Fruit fly (Drosophila melanogaster) whole organism, embryonic: ENCODE data around the gene Cpr30B.

Source experiments
- CG10209 ChIP-seq: fragments of 200-800 bp; sonication (Bioruptor generic); optimal IDR thresholded peaks from 3 replicates; lab custom pipeline; 2017; ENCODE audit warnings: missing biosample characterization, mild to moderate bottlenecking, missing genetic modification characterization, missing genetic modification reagents
- CG11398 ChIP-seq: fragments of 200-800 bp; sonication (Bioruptor generic); optimal IDR thresholded peaks from 2 replicates; lab custom pipeline; 2016; ENCODE audit warnings: missing biosample characterization, missing genetic modification characterization
- CG12155 ChIP-seq: fragments of 200-800 bp; sonication (Bioruptor generic); optimal IDR thresholded peaks from 3 replicates; lab custom pipeline; 2016; ENCODE audit warnings: missing biosample characterization, missing genetic modification characterization
- CG13624 ChIP-seq: fragments of 200-800 bp; sonication (Bioruptor generic); optimal IDR thresholded peaks from 2 replicates; lab custom pipeline; 2016; ENCODE audit warnings: missing biosample characterization, missing genetic modification characterization
- CG1602 ChIP-seq: fragments of 200-800 bp; sonication (Bioruptor generic); optimal IDR thresholded peaks from 3 replicates; lab custom pipeline; 2016; ENCODE audit warnings: missing biosample characterization, missing genetic modification characterization
- CG17359 ChIP-seq: fragments of 200-800 bp; sonication (Bioruptor generic); optimal IDR thresholded peaks from 3 replicates; lab custom pipeline; 2018; ENCODE audit warnings: missing biosample characterization, mild to moderate bottlenecking, missing genetic modification characterization, moderate library complexity
- CG17361 ChIP-seq: fragments of 200-800 bp; sonication (Bioruptor generic); IDR thresholded peaks from 3 replicates; pipeline ENCODE4 v1.3.6; 2022; ENCODE audit warnings: missing biosample characterization, missing genetic modification characterization
- CG30431 ChIP-seq: fragments of 200-800 bp; sonication (Bioruptor generic); optimal IDR thresholded peaks from 2 replicates; lab custom pipeline; 2017; ENCODE audit warnings: missing biosample characterization, missing genetic modification characterization
- CG32772 ChIP-seq: fragments of 200-800 bp; sonication (Bioruptor generic); IDR thresholded peaks from 2 replicates; pipeline ENCODE4 v1.3.6; 2022; ENCODE audit warnings: missing biosample characterization, missing genetic modification characterization
- CG33557 ChIP-seq: fragments of 200-800 bp; sonication (Bioruptor generic); optimal IDR thresholded peaks from 2 replicates; lab custom pipeline; 2019; ENCODE audit warnings: missing biosample characterization, mild to moderate bottlenecking, missing genetic modification characterization, moderate library complexity
- CG34224 ChIP-seq: fragments of 200-800 bp; sonication (Bioruptor generic); IDR thresholded peaks from 3 replicates; pipeline ENCODE4 v1.3.6; 2022; ENCODE audit warnings: missing biosample characterization, missing genetic modification characterization; ENCODE audit not compliant: partially characterized antibody
- CG3847 ChIP-seq: fragments of 200-800 bp; sonication (Bioruptor generic); IDR thresholded peaks from 2 replicates; pipeline ENCODE4 v1.3.6; 2022; ENCODE audit warnings: missing biosample characterization, missing genetic modification characterization
- CG42726 ChIP-seq: fragments of 200-800 bp; sonication (Bioruptor generic); IDR thresholded peaks from 2 replicates; pipeline ENCODE4 v1.3.6; 2022; ENCODE audit warnings: missing biosample characterization, missing genetic modification characterization; ENCODE audit not compliant: partially characterized antibody
- CG6254 ChIP-seq: fragments of 200-800 bp; sonication (Bioruptor generic); optimal IDR thresholded peaks from 3 replicates; lab custom pipeline; 2017; ENCODE audit warnings: mild to moderate bottlenecking, missing biosample characterization, missing genetic modification reagents, missing genetic modification characterization
- CG7786 ChIP-seq: fragments of 200-800 bp; sonication (Bioruptor generic); optimal IDR thresholded peaks from 2 replicates; lab custom pipeline; 2016; ENCODE audit warnings: missing biosample characterization, missing genetic modification characterization
- CG9797 ChIP-seq: fragments of 200-800 bp; sonication (Bioruptor generic); optimal IDR thresholded peaks from 3 replicates; lab custom pipeline; 2018; ENCODE audit warnings: missing biosample characterization, mild to moderate bottlenecking, missing genetic modification characterization
- D ChIP-seq, 2 experiments: fragments of 200-800 bp in 1 of 2; fragments of >200 bp in 1 of 2; sonication (Bioruptor generic) in 1 of 2; optimal IDR thresholded peaks; 2 replicates in 1 of 2; 3 replicates in 1 of 2; lab custom pipeline; 2017; ENCODE audit warnings: mild to moderate bottlenecking in 1 of 2, missing biosample characterization in 1 of 2, missing genetic modification characterization in 1 of 2, missing genetic modification reagents in 1 of 2
- Eip74EF ChIP-seq, 2 experiments: fragments of 200-800 bp in 1 of 2; fragments of >200 bp in 1 of 2; sonication (Bioruptor generic) in 1 of 2; optimal IDR thresholded peaks; 2 replicates each; lab custom pipeline; 2017 to 2019; ENCODE audit warnings: missing biosample characterization in 2 of 2, missing genetic modification characterization in 2 of 2, mild to moderate bottlenecking in 1 of 2, moderate library complexity in 1 of 2
- Fer2 ChIP-seq: fragments of 200-800 bp; sonication (Bioruptor generic); optimal IDR thresholded peaks from 2 replicates; lab custom pipeline; 2018; ENCODE audit warnings: missing biosample characterization, mild to moderate bottlenecking, missing genetic modification characterization, moderate library complexity
- Gsc ChIP-seq: fragments of 200-800 bp; sonication (Bioruptor generic); IDR thresholded peaks from 2 replicates; pipeline ENCODE4 v1.3.6; 2022; ENCODE audit warnings: missing biosample characterization, missing genetic modification characterization
- Hr78 ChIP-seq, 2 experiments: fragments of 200-800 bp in 1 of 2; fragments of >200 bp in 1 of 2; sonication (Bioruptor generic) in 1 of 2; optimal IDR thresholded peaks; 2 replicates each; lab custom pipeline; 2017 to 2019; ENCODE audit warnings: missing biosample characterization in 2 of 2, missing genetic modification characterization in 2 of 2, mild to moderate bottlenecking in 1 of 2, moderate library complexity in 1 of 2
- Lpt ChIP-seq: fragments of >200 bp; optimal IDR thresholded peaks from 2 replicates; lab custom pipeline; 2018; ENCODE audit warnings: missing biosample characterization, missing genetic modification characterization
- Max ChIP-seq: fragments of 200-800 bp; sonication (Bioruptor generic); optimal IDR thresholded peaks from 2 replicates; lab custom pipeline; 2016; ENCODE audit warnings: missing biosample characterization, mild to moderate bottlenecking, missing genetic modification characterization
- Myb ChIP-seq: fragments of 200-800 bp; sonication (Bioruptor generic); optimal IDR thresholded peaks from 2 replicates; lab custom pipeline; 2016; ENCODE audit warnings: missing biosample characterization, missing genetic modification characterization
- NFAT ChIP-seq: fragments of 200-800 bp; sonication (Bioruptor generic); IDR thresholded peaks from 2 replicates; pipeline ENCODE4 v1.3.6; 2022; ENCODE audit warnings: missing biosample characterization, missing genetic modification characterization
- Neu2 ChIP-seq: fragments of 200-800 bp; sonication (Bioruptor generic); optimal IDR thresholded peaks from 3 replicates; lab custom pipeline; 2016; ENCODE audit warnings: missing biosample characterization, missing genetic modification characterization, borderline replicate concordance
- Side ChIP-seq: fragments of 200-800 bp; sonication (Bioruptor generic); optimal IDR thresholded peaks from 2 replicates; lab custom pipeline; 2016; ENCODE audit warnings: missing biosample characterization, missing genetic modification characterization
- Taf1 ChIP-seq: fragments of 200-800 bp; sonication (Bioruptor generic); IDR thresholded peaks from 2 replicates; pipeline ENCODE4 v1.3.6; 2022; ENCODE audit warnings: missing biosample characterization, missing genetic modification characterization
- Xrp1 ChIP-seq: fragments of 200-800 bp; sonication (Bioruptor generic); IDR thresholded peaks from 2 replicates; pipeline ENCODE4 v1.3.6; 2022; ENCODE audit warnings: missing biosample characterization, missing genetic modification characterization
- ash1 ChIP-seq: fragments of 200-800 bp; sonication (Bioruptor generic); optimal IDR thresholded peaks from 2 replicates; lab custom pipeline; 2018; ENCODE audit warnings: missing biosample characterization, mild to moderate bottlenecking, missing genetic modification characterization
- bcd ChIP-seq: fragments of 200-800 bp; sonication (Bioruptor generic); optimal IDR thresholded peaks from 2 replicates; lab custom pipeline; 2017; ENCODE audit warnings: missing biosample characterization, mild to moderate bottlenecking, missing genetic modification characterization
- crc ChIP-seq: fragments of 200-800 bp; sonication (Bioruptor generic); optimal IDR thresholded peaks from 2 replicates; lab custom pipeline; 2016; ENCODE audit warnings: missing biosample characterization, missing genetic modification characterization
- danr ChIP-seq: fragments of 200-800 bp; sonication (Bioruptor generic); IDR thresholded peaks from 2 replicates; pipeline ENCODE4 v1.3.6; 2022; ENCODE audit warnings: missing biosample characterization, missing genetic modification characterization
- dysf ChIP-seq: fragments of 200-800 bp; sonication (Bioruptor generic); IDR thresholded peaks from 3 replicates; pipeline ENCODE4 v1.3.6; 2022; ENCODE audit warnings: missing biosample characterization, missing genetic modification characterization
- fd102C ChIP-seq: fragments of 200-800 bp; sonication (Bioruptor generic); optimal IDR thresholded peaks from 2 replicates; lab custom pipeline; 2018; ENCODE audit warnings: missing biosample characterization, mild to moderate bottlenecking, missing genetic modification characterization, moderate library complexity
- h ChIP-seq: fragments of >200 bp; optimal IDR thresholded peaks from 2 replicates; lab custom pipeline; 2017
- her ChIP-seq: fragments of 200-800 bp; sonication (Bioruptor generic); optimal IDR thresholded peaks from 2 replicates; lab custom pipeline; 2016; ENCODE audit warnings: missing biosample characterization, missing genetic modification characterization
- jumu ChIP-seq: fragments of 200-800 bp; sonication (Bioruptor generic); optimal IDR thresholded peaks from 3 replicates; lab custom pipeline; 2016; ENCODE audit warnings: missing biosample characterization, missing genetic modification characterization
- kay ChIP-seq: fragments of 200-800 bp; sonication (Bioruptor generic); optimal IDR thresholded peaks from 2 replicates; lab custom pipeline; 2016; ENCODE audit warnings: missing biosample characterization, missing genetic modification characterization
- lbe ChIP-seq: fragments of 200-800 bp; sonication (Bioruptor generic); optimal IDR thresholded peaks from 2 replicates; lab custom pipeline; 2016; ENCODE audit warnings: missing biosample characterization, mild to moderate bottlenecking, missing genetic modification characterization
- nom ChIP-seq: fragments of 200-800 bp; sonication (Bioruptor generic); optimal IDR thresholded peaks from 2 replicates; lab custom pipeline; 2017; ENCODE audit warnings: missing biosample characterization, missing genetic modification characterization, mild to moderate bottlenecking, moderate library complexity, missing genetic modification reagents
- pb ChIP-seq: fragments of 200-800 bp; sonication (Bioruptor generic); optimal IDR thresholded peaks from 3 replicates; lab custom pipeline; 2016; ENCODE audit warnings: missing biosample characterization, missing genetic modification characterization
- peb ChIP-seq: fragments of 200-800 bp; sonication (Bioruptor generic); IDR thresholded peaks from 2 replicates; pipeline ENCODE4 v1.3.6; 2022; ENCODE audit warnings: missing biosample characterization, missing genetic modification characterization
- pzg ChIP-seq: fragments of 200-800 bp; sonication (Bioruptor generic); optimal IDR thresholded peaks from 3 replicates; lab custom pipeline; 2018; ENCODE audit warnings: missing biosample characterization, mild to moderate bottlenecking, missing genetic modification characterization, moderate library complexity
- sim ChIP-seq: fragments of 200-800 bp; sonication (Bioruptor generic); IDR thresholded peaks from 2 replicates; pipeline ENCODE4 v1.3.6; 2022; ENCODE audit warnings: missing biosample characterization, missing genetic modification characterization
- sima ChIP-seq: fragments of 200-800 bp; sonication (Bioruptor generic); optimal IDR thresholded peaks from 2 replicates; lab custom pipeline; 2016; ENCODE audit warnings: missing biosample characterization, missing genetic modification characterization
- slp2 ChIP-seq: fragments of 200-800 bp; sonication (Bioruptor generic); optimal IDR thresholded peaks from 2 replicates; lab custom pipeline; 2016; ENCODE audit warnings: missing biosample characterization, missing genetic modification characterization
- so ChIP-seq: fragments of 200-800 bp; sonication (Bioruptor generic); IDR thresholded peaks from 3 replicates; pipeline ENCODE4 v1.3.6; 2022; ENCODE audit warnings: missing biosample characterization, missing genetic modification characterization
- wor ChIP-seq: fragments of 200-800 bp; sonication (Bioruptor generic); IDR thresholded peaks from 2 replicates; pipeline ENCODE4 v1.3.6; 2022; ENCODE audit warnings: missing biosample characterization, missing genetic modification characterization

The Cpr30B gene

dm6 chr2L:9494663-9495417 lies 47.8 kb upstream of the Cpr30B start, which contains the start of gene Gdi (continued):
- no peak for TF ChIP-seq CG34224 (GFP tag; lab: Robert Waterston, UW)
- TF ChIP-seq danr (GFP tag; lab: Robert Waterston, UW), result no peak
- peak; percentile 38; the same call in 1 of the 2 replicates for TF ChIP-seq Xrp1
- TF ChIP-seq CG1602 (GFP tag; lab: Kevin White, UChicago), result no peak
- TF ChIP-seq slp2 (GFP tag; lab: Kevin White, UChicago), result no peak
- peak; percentile 33 for TF ChIP-seq Myb (GFP tag; lab: Kevin White, UChicago)
- TF ChIP-seq her (GFP tag; lab: Kevin White, UChicago), result no peak
- no peak for TF ChIP-seq kay
- TF ChIP-seq Hr78 (GFP tag; optimal IDR thresholded peaks at IDR 0.05; lab: Kevin White, UChicago), result no peak
- TF ChIP-seq CG17361, result peak; percentile 24; the same call in 1 of the 3 replicates
- no peak for TF ChIP-seq CG10209 (GFP tag; lab: Kevin White, UChicago)
- no peak for TF ChIP-seq Taf1 (GFP tag; lab: Robert Waterston, UW)
- TF ChIP-seq peb (GFP tag; lab: Robert Waterston, UW), result no peak
- TF ChIP-seq wor (GFP tag; lab: Robert Waterston, UW), result no peak
- peak; percentile 21 for TF ChIP-seq nom (GFP tag; lab: Kevin White, UChicago)
- TF ChIP-seq h, result no peak
- TF ChIP-seq CG13624 (GFP tag; lab: Kevin White, UChicago), result no peak
- TF ChIP-seq CG17359 (tag; lab: Kevin White, UChicago), result no peak
- TF ChIP-seq sima (GFP tag; lab: Kevin White, UChicago), result no peak
- no peak for TF ChIP-seq fd102C
- no peak for TF ChIP-seq CG7786
- no peak for TF ChIP-seq CG33557
- no peak for TF ChIP-seq CG6254 (GFP tag; lab: Kevin White, UChicago)
- no peak for TF ChIP-seq jumu (GFP tag; lab: Kevin White, UChicago)
- TF ChIP-seq CG12155, result peak; percentile 61
- TF ChIP-seq lbe (GFP tag; lab: Kevin White, UChicago), result no peak
- TF ChIP-seq CG32772 (GFP tag; lab: Robert Waterston, UW), result no peak
- TF ChIP-seq CG11398 (GFP tag; lab: Kevin White, UChicago), result no peak
- no peak for TF ChIP-seq bcd (GFP tag; lab: Kevin White, UChicago)
- peak; percentile 47; the same call in 1 of the 3 replicates for TF ChIP-seq dysf (GFP tag; lab: Robert Waterston, UW)
- peak; percentile 7 for TF ChIP-seq Fer2 (tag; lab: Kevin White, UChicago)
- no peak for TF ChIP-seq Eip74EF (GFP tag; optimal IDR thresholded peaks at IDR 0.05; lab: Kevin White, UChicago)
- TF ChIP-seq CG30431 (GFP tag; lab: Kevin White, UChicago), result no peak
- TF ChIP-seq CG9797 (GFP tag; lab: Kevin White, UChicago), result no peak
- no peak for TF ChIP-seq D (optimal IDR thresholded peaks at IDR 0.05; lab: Kevin White, UChicago)
- no peak for TF ChIP-seq D (GFP tag; optimal IDR thresholded peaks at IDR 0.05; lab: Kevin White, UChicago)
- peak; percentile 24 for TF ChIP-seq crc (GFP tag; lab: Kevin White, UChicago)
- TF ChIP-seq ash1 (GFP tag; lab: Kevin White, UChicago), result no peak
- TF ChIP-seq Gsc (GFP tag; lab: Robert Waterston, UW), result no peak
- no peak for TF ChIP-seq Neu2 (GFP tag; lab: Kevin White, UChicago)
- TF ChIP-seq sim (GFP tag; lab: Robert Waterston, UW), result no peak
- peak; percentile 53 for TF ChIP-seq pzg (GFP tag; lab: Kevin White, UChicago)
- no peak for TF ChIP-seq Max (GFP tag; lab: Kevin White, UChicago)
- TF ChIP-seq Lpt, result no peak
- no peak for TF ChIP-seq Side
- no peak for TF ChIP-seq pb
- peak; percentile 61; the same call in 1 of the 2 replicates for TF ChIP-seq NFAT (GFP tag; lab: Robert Waterston, UW)
- peak; percentile 34; the same call in 1 of the 2 replicates for TF ChIP-seq CG3847
- TF ChIP-seq CG42726 (GFP tag; lab: Robert Waterston, UW), result no peak
- TF ChIP-seq so (GFP tag; lab: Robert Waterston, UW), result no peak
